Worm (Caenorhabditis elegans) whole organism, L4 larva: Measurements from ENCODE around the gene sri-77.
"Not testable (repeated sequence)": the region's sequence is repeated elsewhere in the genome, so short reads cannot be mapped to it uniquely, and the experiment has no call there.

ENCODE experiments used
- F10B5.3 ChIP-seq: sonication (generic microtip); optimal IDR thresholded peaks from 2 replicates; lab custom pipeline; 2016; ENCODE audit warnings: mild to moderate bottlenecking, missing genetic modification characterization, missing compliant biosample characterization
- F49E8.2 ChIP-seq: sonication (generic microtip); optimal IDR thresholded peaks from 2 replicates; lab custom pipeline; 2016; ENCODE audit warnings: missing compliant biosample characterization, mild to moderate bottlenecking, missing genetic modification characterization, borderline replicate concordance
- T20F7.1 ChIP-seq: fragments of 200-800 bp; sonication (Bioruptor generic); optimal IDR thresholded peaks from 2 replicates; lab custom pipeline; 2018; ENCODE audit warnings: mild to moderate bottlenecking, missing genetic modification characterization, missing compliant biosample characterization
- Y5F2A.4 ChIP-seq: fragments of 200-800 bp; sonication (Bioruptor generic); optimal IDR thresholded peaks from 2 replicates; lab custom pipeline; 2018; ENCODE audit warnings: mild to moderate bottlenecking, missing genetic modification characterization, missing compliant biosample characterization
- Y75B8A.6 ChIP-seq: fragments of 200-800 bp; sonication (Bioruptor generic); IDR thresholded peaks from 2 replicates; pipeline ENCODE4 v1.3.6; 2022; ENCODE audit warnings: missing genetic modification reagents, missing genetic modification characterization, missing compliant biosample characterization
- ZK337.2 ChIP-seq: fragments of 200-800 bp; sonication (Bioruptor generic); IDR thresholded peaks from 2 replicates; pipeline ENCODE4 v1.3.6; 2022; ENCODE audit warnings: missing genetic modification reagents, missing genetic modification characterization, missing compliant biosample characterization
- ama-1 ChIP-seq: fragments of 150-350 bp; optimal IDR thresholded peaks from 2 replicates; lab custom pipeline; 2014; ENCODE audit warnings: inconsistent platforms, mixed read lengths
- arid-1 ChIP-seq: fragments of 200-800 bp; sonication (Bioruptor generic); conservative IDR thresholded peaks from 2 replicates; pipeline ENCODE4 v1.3.6; 2022; ENCODE audit warnings: missing genetic modification reagents, missing genetic modification characterization, missing compliant biosample characterization
- attf-4 ChIP-seq: sonication (generic microtip); optimal IDR thresholded peaks from 3 replicates; lab custom pipeline; 2017; ENCODE audit warnings: missing biosample characterization, missing genetic modification characterization
- ceh-32 ChIP-seq: sonication (generic microtip); optimal IDR thresholded peaks from 2 replicates; lab custom pipeline; 2016; ENCODE audit warnings: mild to moderate bottlenecking, missing genetic modification characterization, missing compliant biosample characterization; ENCODE audit not compliant: poor library complexity
- ceh-82 ChIP-seq: sonication (generic microtip); optimal IDR thresholded peaks from 2 replicates; lab custom pipeline; 2017; ENCODE audit warnings: missing biosample characterization, missing genetic modification characterization
- daf-12 ChIP-seq: fragments of 150-350 bp; optimal IDR thresholded peaks from 2 replicates; lab custom pipeline; 2014; ENCODE audit warnings: missing biosample characterization, missing genetic modification reagents, missing genetic modification characterization
- daf-8 ChIP-seq: fragments of 200-800 bp; sonication (Bioruptor generic); IDR thresholded peaks from 2 replicates; pipeline ENCODE4 v1.3.6; 2022; ENCODE audit warnings: missing genetic modification characterization, missing compliant biosample characterization
- dmd-6 ChIP-seq: fragments of 200-800 bp; sonication (Bioruptor generic); IDR thresholded peaks from 2 replicates; pipeline ENCODE4 v1.3.6; 2022; ENCODE audit warnings: missing genetic modification reagents, missing genetic modification characterization, missing compliant biosample characterization
- dmd-8 ChIP-seq: fragments of 200-800 bp; sonication (Bioruptor generic); IDR thresholded peaks from 2 replicates; pipeline ENCODE4 v1.3.6; 2022; ENCODE audit warnings: missing genetic modification characterization, missing compliant biosample characterization
- dpl-1 ChIP-seq: fragments of 150-350 bp; optimal IDR thresholded peaks from 2 replicates; lab custom pipeline; 2014; ENCODE audit warnings: missing biosample characterization, missing genetic modification reagents, missing genetic modification characterization
- duxl-1 ChIP-seq: sonication (generic microtip); optimal IDR thresholded peaks from 2 replicates; lab custom pipeline; 2016; ENCODE audit warnings: mild to moderate bottlenecking, missing genetic modification characterization, moderate library complexity, missing compliant biosample characterization; ENCODE audit not compliant: poor library complexity
- egl-43 ChIP-seq: fragments of 200-800 bp; sonication (Bioruptor generic); IDR thresholded peaks from 2 replicates; pipeline ENCODE4 v1.3.6; 2022; ENCODE audit warnings: missing genetic modification reagents, missing genetic modification characterization, missing compliant biosample characterization
- hmg-1.1 ChIP-seq: fragments of 200-800 bp; sonication (Bioruptor generic); IDR thresholded peaks from 2 replicates; pipeline ENCODE4 v1.3.6; 2022; ENCODE audit warnings: missing genetic modification reagents, missing genetic modification characterization, missing compliant biosample characterization
- lin-13 ChIP-seq: fragments of 150-350 bp; optimal IDR thresholded peaks from 2 replicates; lab custom pipeline; 2014; ENCODE audit warnings: missing biosample characterization, missing genetic modification reagents, missing genetic modification characterization
- lin-15B ChIP-seq: fragments of 150-350 bp; sonication (generic microtip); optimal IDR thresholded peaks from 3 replicates; lab custom pipeline; 2014; ENCODE audit warnings: missing biosample characterization, missing genetic modification characterization
- lin-29 ChIP-seq: fragments of 200-800 bp; sonication (Bioruptor generic); IDR thresholded peaks from 2 replicates; pipeline ENCODE4 v1.3.6; 2022; ENCODE audit warnings: missing genetic modification reagents, missing genetic modification characterization, missing compliant biosample characterization
- lin-38 ChIP-seq: fragments of 200-800 bp; sonication (Bioruptor generic); IDR thresholded peaks from 2 replicates; pipeline ENCODE4 v1.3.6; 2022; ENCODE audit warnings: missing genetic modification reagents, missing genetic modification characterization, missing compliant biosample characterization
- lir-3 ChIP-seq: sonication (generic microtip); optimal IDR thresholded peaks from 2 replicates; lab custom pipeline; 2016; ENCODE audit warnings: mild to moderate bottlenecking, missing genetic modification characterization, missing compliant biosample characterization
- mep-1 ChIP-seq: fragments of 150-350 bp; sonication (generic microtip); optimal IDR thresholded peaks from 3 replicates; lab custom pipeline; 2014; ENCODE audit warnings: missing biosample characterization, missing genetic modification characterization
- mxl-3 ChIP-seq: fragments of 200-800 bp; sonication (Bioruptor generic); optimal IDR thresholded peaks from 2 replicates; lab custom pipeline; 2018; ENCODE audit warnings: mild to moderate bottlenecking, missing genetic modification characterization, missing compliant biosample characterization
- nhr-111 ChIP-seq: fragments of 200-800 bp; sonication (Bioruptor generic); optimal IDR thresholded peaks from 2 replicates; lab custom pipeline; 2018; ENCODE audit warnings: mild to moderate bottlenecking, missing genetic modification characterization, missing compliant biosample characterization
- nhr-48 ChIP-seq: sonication (generic microtip); optimal IDR thresholded peaks from 2 replicates; lab custom pipeline; 2016; ENCODE audit warnings: mild to moderate bottlenecking, missing genetic modification characterization, missing compliant biosample characterization
- nhr-6 ChIP-seq: fragments of 150-350 bp; optimal IDR thresholded peaks from 2 replicates; lab custom pipeline; 2014; ENCODE audit warnings: missing biosample characterization, missing genetic modification characterization
- nhr-76 ChIP-seq: fragments of 150-350 bp; optimal IDR thresholded peaks from 2 replicates; lab custom pipeline; 2014; ENCODE audit warnings: missing biosample characterization, missing genetic modification characterization
- rbr-2 ChIP-seq: sonication (generic microtip); optimal IDR thresholded peaks from 2 replicates; lab custom pipeline; 2016; ENCODE audit warnings: missing genotype, missing genetic modification characterization, missing compliant biosample characterization
- skn-1 ChIP-seq: fragments of 150-350 bp; optimal IDR thresholded peaks from 2 replicates; lab custom pipeline; 2014; ENCODE audit warnings: missing biosample characterization, missing genetic modification characterization
- snpc-4 ChIP-seq: fragments of 150-350 bp; optimal IDR thresholded peaks from 2 replicates; lab custom pipeline; 2014; ENCODE audit warnings: missing biosample characterization, missing genetic modification characterization
- zag-1 ChIP-seq: fragments of 150-350 bp; optimal IDR thresholded peaks from 2 replicates; lab custom pipeline; 2014; ENCODE audit warnings: missing biosample characterization, missing genetic modification characterization
- zfp-3 ChIP-seq: fragments of 200-800 bp; sonication (Bioruptor generic); conservative IDR thresholded peaks from 2 replicates; pipeline ENCODE4 v1.3.6; 2022; ENCODE audit warnings: missing genetic modification reagents, missing genetic modification characterization, missing compliant biosample characterization
- zip-11 ChIP-seq: fragments of 200-800 bp; sonication (Bioruptor generic); IDR thresholded peaks from 2 replicates; pipeline ENCODE4 v1.3.6; 2022; ENCODE audit warnings: missing genetic modification characterization, missing compliant biosample characterization
- zip-2 ChIP-seq: fragments of 150-350 bp; optimal IDR thresholded peaks from 2 replicates; lab custom pipeline; 2014; ENCODE audit warnings: missing biosample characterization, missing genetic modification characterization

The sri-77 gene

DNA sequence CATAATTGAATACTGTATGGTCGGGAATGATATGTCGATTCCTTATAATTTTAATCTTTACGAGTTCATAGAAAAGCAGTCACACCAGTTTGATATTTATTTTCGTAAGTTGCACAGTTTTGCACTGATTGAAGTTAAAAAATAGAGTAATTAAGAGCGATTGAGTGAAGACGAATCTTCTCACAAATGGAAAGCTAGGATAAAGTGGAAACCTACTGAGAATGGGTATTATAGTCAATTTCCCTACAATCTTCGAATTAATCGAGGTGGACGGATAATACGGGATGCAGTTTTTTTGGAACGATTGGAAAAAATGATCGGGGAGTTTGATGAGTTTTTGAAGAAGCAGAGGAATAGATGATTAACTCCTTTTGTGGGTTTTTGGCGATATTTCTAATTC is 35.8 kb upstream of the sri-77 start, which contains the start of gene F22E5.23:
Gene F22E5.23, plus strand, starts transcription at position 301 of the 400 bp plus-strand sequence.
- no peak for TF ChIP-seq Y5F2A.4 (GFP tag; lab: Kevin White, UChicago)
- no peak for TF ChIP-seq zfp-3
- TF ChIP-seq F10B5.3 (tag; lab: Kevin White, UChicago), result no peak
- no peak for TF ChIP-seq dmd-6
- TF ChIP-seq daf-8 (GFP tag; lab: Robert Waterston, UW), result no peak
- no peak for TF ChIP-seq lin-13 (GFP tag; lab: Kevin White, UChicago)
- TF ChIP-seq mxl-3 (GFP tag; lab: Kevin White, UChicago), result no peak
- no peak for TF ChIP-seq nhr-48 (tag; lab: Kevin White, UChicago)

DNA sequence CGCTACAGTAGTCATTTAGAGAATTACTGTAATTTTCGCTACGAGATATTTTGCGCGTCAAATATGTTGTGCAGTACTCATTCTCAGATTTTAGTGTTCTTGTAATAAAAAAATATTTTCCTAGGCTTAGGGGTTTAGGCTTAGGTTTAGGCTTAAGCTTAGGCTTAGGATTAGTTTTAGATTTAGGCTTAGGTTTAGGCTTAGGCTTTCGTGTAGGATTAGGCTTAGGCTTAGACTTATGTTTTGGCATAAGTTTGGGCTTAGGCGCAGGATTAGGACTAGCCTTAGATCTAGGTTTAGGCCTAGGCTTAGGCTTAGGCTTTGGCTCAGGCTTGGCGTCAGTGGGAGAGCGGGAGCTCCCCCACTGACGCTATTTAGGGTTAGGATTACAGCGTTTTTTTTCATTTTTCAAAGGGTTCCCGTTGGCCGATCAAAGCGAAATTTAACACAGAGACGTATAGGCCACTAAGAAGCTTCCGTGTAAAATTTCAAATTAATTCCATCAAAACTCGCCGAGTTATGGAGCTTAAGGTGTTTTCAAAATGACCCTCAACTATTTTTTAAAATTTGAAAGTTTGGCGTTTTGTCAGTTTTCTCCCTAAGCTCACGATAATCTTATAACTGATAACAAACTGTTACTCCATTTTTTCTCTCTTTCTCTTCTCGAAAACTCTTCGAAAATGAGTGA is 34.3 kb upstream of the sri-77 start, which contains the start of gene F22E5.8:
Gene F22E5.8, plus strand, starts transcription at position 638 of the 688 bp plus-strand sequence.
- TF ChIP-seq dmd-8 (GFP tag; lab: Robert Waterston, UW); rbr-2 (tag; lab: Kevin White, UChicago); lin-29: not testable (repeated sequence)

DNA sequence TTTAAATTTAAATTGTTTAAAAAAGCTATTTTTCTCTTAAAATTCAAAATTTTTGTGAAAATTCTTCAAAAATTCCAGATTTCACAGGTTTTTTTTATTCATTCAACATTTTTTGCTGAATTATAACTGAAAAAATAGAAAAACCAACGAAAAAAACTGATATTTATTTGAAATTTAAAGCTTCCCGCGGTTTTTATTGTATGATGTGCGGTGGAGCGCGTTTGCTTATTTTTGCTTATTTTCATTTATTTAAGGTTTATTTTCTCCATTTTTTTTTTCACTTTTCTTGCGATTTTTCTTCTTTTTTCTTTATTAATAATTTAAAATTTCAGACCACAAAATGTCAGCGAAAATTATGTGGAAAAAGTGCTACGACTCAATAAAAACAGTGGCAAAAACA is 32.8 kb upstream of the sri-77 start, which contains the start of gene F22E5.9:
Gene F22E5.9, plus strand, starts transcription at position 327 of the 400 bp plus-strand sequence.
- TF ChIP-seq hmg-1.1, result no peak
- TF ChIP-seq dpl-1 (GFP tag; lab: Kevin White, UChicago), result peak; percentile 86
- peak; percentile 89 for TF ChIP-seq lin-38 (GFP tag; lab: Robert Waterston, UW)
- TF ChIP-seq, all 104 proteins: peak for 2

DNA sequence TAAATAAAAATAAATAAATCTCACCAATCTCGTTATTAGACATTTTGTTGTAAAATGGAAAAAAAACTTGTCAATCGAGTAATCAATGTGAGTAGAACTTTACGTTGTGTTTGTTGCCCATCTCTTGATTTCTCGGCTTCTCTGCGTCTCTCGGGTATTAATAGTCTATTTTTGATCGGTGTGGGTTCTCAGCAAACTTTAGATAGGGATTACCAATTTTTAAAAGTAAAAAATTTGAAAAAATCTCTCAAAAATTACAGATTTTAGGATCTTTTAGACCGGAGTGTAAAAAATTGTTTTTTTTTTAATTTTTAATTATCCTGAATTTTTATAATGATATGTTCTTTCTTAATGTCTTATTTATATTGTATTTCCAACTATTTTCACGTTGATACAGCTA is 32.1 kb upstream of the sri-77 start, which contains the start of gene F22E5.21:
Gene F22E5.21, minus strand, starts transcription at position 101 of the 400 bp plus-strand sequence.
- TF ChIP-seq ceh-32 (tag; lab: Kevin White, UChicago) (no peak), ZK337.2 (GFP tag; lab: Robert Waterston, UW) (no peak), dmd-8 (GFP tag; lab: Robert Waterston, UW) (no peak), ceh-82 (no peak), F49E8.2 (tag; lab: Kevin White, UChicago) (no peak), lir-3 (tag; lab: Kevin White, UChicago) (no peak), attf-4 (tag; lab: Kevin White, UChicago) (no peak), Y75B8A.6 (no peak), egl-43 (GFP tag; lab: Robert Waterston, UW) (no peak), T20F7.1 (GFP tag; lab: Kevin White, UChicago) (no peak), daf-12 (no peak), skn-1 (tag; lab: Kevin White, UChicago) (no peak), ama-1 (lab: Kevin White, UChicago) (no peak), Y5F2A.4 (GFP tag; lab: Kevin White, UChicago) (no peak), lin-15B (tag; lab: Kevin White, UChicago) (no peak), zag-1 (no peak), arid-1 (no peak)

DNA sequence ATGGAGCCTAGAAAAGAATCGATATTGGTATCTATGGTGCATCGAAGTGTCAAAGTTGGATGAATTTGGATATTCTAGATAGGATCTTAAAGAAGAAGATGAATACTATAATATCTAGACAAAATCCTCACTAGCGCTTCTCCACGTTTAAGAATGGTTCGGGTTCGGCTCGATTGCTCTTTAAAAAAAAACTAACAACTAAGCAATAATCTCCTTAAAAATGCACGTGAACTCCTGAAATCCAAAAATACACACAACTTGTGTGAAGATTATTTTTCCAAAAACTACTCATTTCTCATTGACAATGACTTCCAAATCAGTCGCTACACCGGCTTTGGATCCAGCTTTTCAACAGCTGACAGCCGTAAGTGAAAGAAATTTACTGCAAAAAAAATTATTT is 25.9 kb upstream of the sri-77 start, which contains the start of gene D2062.1:
Gene D2062.1, plus strand, starts transcription at position 301 of the 400 bp plus-strand sequence.
- TF ChIP-seq lin-38 (GFP tag; lab: Robert Waterston, UW) (no peak), zip-2 (tag; lab: Kevin White, UChicago) (no peak), duxl-1 (no peak), snpc-4 (tag; lab: Kevin White, UChicago) (no peak), F49E8.2 (tag; lab: Kevin White, UChicago) (no peak), nhr-76 (tag; lab: Kevin White, UChicago) (no peak), nhr-6 (tag; lab: Kevin White, UChicago) (no peak), zip-11 (GFP tag; lab: Robert Waterston, UW) (no peak), zfp-3 (no peak), nhr-111 (no peak), mep-1 (no peak), rbr-2 (tag; lab: Kevin White, UChicago) (no peak)
